Worm (Caenorhabditis elegans): ENCODE measurements around the gene F54C8.1.

The F54C8.1 gene

DNA sequence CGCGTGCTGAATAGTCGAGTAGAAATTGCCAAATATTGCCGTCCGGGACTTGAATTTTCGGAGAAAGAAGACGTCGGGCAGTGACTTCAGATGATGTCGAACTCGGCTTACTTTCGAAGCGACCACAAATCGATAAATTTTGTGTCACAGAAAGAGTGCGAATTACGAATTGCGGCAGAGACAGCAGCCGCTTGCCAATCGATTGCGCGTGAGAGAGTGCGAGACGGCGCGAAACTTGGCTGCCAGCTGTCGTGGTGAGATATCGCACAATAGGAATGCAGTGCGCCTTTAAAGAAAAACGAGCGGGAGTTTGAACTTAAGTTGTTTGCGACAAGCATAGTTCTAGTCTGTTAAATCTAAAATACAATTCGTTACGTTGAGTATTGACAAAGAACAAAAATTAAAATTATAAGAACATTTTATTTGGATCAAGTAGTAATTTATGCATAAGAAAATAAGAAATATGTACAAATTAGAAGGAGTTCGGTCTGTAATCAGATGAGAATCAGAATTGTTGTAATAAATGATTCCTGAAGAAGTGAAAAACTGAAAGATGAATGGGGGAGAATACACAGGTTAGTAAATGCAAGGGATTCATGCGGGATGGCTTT, 4.0 kb downstream of the F54C8.1 start, which contains the start of gene pir-2:
TSS of gene pir-2 (minus strand) at position 218 of the 611 bp plus-strand sequence.
- TF ChIP-seq W03F9.2 (tag; optimal IDR thresholded peaks at IDR 0.05), result peak; percentile 52
- TF ChIP-seq dao-5 (tag; optimal IDR thresholded peaks at IDR 0.05), result no peak

DNA sequence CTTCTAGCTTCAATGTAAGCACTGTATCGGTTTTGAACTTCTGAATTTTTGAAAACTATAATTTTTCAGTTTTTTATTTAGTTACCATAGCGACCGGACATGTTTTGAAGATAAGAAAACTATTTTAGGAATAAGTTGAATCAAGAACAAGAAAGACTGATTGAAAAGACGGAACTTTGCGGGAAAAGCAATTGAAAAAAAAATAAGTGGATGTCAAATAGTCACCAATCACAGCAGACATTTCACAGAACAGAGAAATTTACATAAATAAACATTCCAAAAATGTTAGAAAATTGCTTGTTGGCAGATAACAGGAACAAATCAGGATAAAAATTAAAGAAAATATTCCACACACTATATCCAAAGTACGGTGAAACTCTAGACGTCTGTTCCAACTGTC, 10.3 kb downstream of the F54C8.1 start, which contains the start of gene F54C8.6:
TSS of gene F54C8.6 (minus strand) at position 101 of the 400 bp plus-strand sequence.
- TF ChIP-seq him-1 (tag; optimal IDR thresholded peaks at IDR 0.05), result no peak

DNA sequence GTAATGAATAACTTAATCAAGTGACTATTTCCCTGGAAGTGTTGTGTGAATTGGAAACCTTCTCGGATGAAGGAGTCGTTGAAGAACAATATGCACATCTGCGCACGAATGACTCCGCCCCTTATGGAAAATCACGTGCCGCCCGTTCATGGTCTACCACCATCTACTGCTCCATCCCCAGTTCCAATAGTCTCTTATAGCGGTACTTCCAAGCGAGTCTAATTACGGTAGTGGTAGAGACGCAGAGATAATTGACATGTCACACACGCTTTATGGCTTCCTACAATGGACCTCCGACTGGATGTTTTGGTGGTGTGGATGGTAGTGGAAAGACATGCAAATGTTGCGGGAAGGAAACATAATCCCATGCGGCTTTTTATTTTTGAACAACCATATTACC, 11.4 kb downstream of the F54C8.1 start:
- TF ChIP-seq dao-5 (tag; optimal IDR thresholded peaks at IDR 0.05) (no peak), him-1 (tag; optimal IDR thresholded peaks at IDR 0.05) (no peak), W03F9.2 (tag; optimal IDR thresholded peaks at IDR 0.05) (no peak)

DNA sequence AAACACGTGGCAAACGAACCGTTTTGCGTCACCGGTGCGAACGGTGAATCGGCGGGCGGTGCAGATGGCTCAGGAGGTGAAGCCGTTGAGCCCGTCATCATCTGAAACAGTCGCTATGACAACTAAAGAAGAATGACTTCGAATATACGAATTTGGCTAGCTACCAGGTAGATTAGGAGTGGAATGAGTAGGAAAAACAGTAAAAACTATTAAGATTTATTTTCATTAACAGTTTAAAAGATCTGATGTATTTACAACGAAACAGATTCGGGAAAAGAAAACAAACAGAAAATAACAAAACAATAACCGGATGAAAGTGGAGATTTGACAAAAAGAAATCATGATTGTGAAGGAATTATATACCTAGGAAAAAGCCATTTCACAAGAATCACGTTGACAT, 14.5 kb downstream of the F54C8.1 start, which contains the start of gene F54C8.7:
TSS of gene F54C8.7 (minus strand) at position 101 of the 400 bp plus-strand sequence.
- TF ChIP-seq him-1 (tag; optimal IDR thresholded peaks at IDR 0.05) (no peak), W03F9.2 (tag; optimal IDR thresholded peaks at IDR 0.05) (no peak), dao-5 (tag; optimal IDR thresholded peaks at IDR 0.05) (no peak)

DNA sequence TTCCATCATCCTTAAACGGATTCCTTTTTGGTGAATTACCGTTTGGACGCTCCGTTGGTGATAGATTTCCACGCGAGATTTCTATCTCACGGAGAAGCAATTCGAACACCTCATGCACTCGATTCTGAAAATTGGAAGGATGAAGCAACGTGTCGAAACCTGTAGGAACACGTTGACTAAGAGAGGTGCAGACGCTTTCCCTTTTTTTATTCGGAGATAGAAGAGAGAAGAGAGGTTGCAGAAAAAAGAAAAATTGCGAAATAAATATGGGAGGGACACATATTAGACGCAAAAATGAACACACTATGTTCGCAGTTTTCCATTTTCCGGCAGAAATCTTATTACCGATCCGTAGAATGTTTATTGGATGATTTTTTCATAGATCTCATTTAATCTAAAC, 15.2 kb downstream of the F54C8.1 start:
- TF ChIP-seq W03F9.2 (tag; optimal IDR thresholded peaks at IDR 0.05), result no peak
- TF ChIP-seq him-1 (tag; optimal IDR thresholded peaks at IDR 0.05), result no peak
- TF ChIP-seq dao-5 (tag; optimal IDR thresholded peaks at IDR 0.05), result no peak

DNA sequence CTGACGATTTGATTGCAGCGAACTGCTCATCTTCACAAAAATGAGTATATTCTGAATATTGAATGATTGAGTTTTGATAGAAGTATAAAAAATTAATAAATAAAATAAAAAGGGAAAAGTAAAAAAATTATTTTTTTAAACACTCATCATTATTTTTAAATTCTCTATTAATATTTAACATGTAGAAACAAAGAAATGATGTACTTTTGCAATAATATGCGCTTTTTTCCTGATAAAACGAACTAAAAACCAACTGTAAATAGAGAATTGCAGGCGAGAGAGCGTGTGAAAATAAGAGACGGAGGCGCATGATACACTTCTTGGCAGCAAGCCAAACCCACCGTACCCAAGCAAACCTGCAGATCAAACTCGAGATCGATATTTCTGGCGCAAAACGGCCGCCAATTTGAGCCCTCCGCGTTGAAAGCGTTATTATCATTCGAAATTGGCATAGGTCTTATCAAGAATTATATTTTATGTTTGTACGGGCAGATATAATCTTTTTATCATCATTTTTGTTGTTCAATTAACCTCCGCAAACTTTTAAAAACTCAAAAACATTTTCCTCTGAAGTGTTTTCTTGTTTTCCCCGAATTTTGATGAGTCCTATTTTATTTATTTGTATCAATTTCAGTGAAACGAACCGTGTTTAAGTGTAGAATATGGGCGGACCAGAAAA, 16.6 kb downstream of the F54C8.1 start, which contains the start of the genes rheb-1 and spk-1:
TSS of gene rheb-1 (minus strand) at position 51 of the 679 bp plus-strand sequence.
TSS of gene spk-1 (plus strand) at position 629 of the 679 bp plus-strand sequence.
- TF ChIP-seq him-1 (tag; optimal IDR thresholded peaks at IDR 0.05) (peak; percentile 8), dao-5 (tag; optimal IDR thresholded peaks at IDR 0.05) (no peak), W03F9.2 (tag; optimal IDR thresholded peaks at IDR 0.05) (peak; percentile 94)

DNA sequence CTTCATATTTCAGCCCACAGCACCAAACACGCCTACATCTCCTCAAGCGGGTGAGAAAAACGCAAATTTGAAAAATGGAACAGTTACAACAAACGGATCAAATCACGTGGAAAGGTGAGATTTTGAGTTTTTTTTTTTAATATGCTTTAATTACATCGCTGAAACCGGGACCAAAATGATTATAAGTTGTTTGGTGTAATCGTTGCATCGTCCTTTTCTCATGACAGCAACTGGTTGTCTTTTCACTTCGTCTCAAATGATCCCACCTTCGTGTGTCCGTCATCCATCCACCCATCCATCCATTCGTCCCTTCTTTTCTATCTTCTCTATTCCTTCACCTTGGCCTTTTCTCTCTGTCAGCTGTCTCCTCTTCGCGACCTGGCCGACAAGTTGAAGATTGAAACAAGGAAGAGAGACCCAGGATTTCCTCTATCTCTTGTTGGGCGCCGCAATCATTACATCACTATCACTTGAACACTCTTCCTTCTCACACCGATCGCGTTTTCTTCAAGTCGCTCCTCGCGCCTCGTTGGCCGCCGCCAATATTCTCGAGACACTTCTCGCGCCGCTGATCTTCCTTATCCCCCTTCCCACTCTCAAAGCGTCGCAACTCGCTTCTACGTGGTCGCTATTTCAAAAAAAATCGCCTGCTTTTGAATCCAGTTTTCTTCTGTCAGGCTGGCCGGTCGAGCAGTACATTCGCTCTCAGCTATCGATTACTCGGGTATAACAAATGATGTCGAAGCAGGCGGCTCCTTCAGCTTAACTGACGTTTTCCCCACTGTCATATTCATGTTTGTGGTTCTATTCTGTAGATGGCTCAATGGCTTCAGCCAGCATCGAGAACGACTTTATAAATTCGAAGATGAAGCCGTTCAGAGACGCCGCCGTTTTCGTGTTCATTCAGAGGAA, 17.9 kb downstream of the F54C8.1 start:
- TF ChIP-seq him-1 (tag; optimal IDR thresholded peaks at IDR 0.05) (no peak), dao-5 (tag; optimal IDR thresholded peaks at IDR 0.05) (no peak), W03F9.2 (tag; optimal IDR thresholded peaks at IDR 0.05) (no peak)

DNA sequence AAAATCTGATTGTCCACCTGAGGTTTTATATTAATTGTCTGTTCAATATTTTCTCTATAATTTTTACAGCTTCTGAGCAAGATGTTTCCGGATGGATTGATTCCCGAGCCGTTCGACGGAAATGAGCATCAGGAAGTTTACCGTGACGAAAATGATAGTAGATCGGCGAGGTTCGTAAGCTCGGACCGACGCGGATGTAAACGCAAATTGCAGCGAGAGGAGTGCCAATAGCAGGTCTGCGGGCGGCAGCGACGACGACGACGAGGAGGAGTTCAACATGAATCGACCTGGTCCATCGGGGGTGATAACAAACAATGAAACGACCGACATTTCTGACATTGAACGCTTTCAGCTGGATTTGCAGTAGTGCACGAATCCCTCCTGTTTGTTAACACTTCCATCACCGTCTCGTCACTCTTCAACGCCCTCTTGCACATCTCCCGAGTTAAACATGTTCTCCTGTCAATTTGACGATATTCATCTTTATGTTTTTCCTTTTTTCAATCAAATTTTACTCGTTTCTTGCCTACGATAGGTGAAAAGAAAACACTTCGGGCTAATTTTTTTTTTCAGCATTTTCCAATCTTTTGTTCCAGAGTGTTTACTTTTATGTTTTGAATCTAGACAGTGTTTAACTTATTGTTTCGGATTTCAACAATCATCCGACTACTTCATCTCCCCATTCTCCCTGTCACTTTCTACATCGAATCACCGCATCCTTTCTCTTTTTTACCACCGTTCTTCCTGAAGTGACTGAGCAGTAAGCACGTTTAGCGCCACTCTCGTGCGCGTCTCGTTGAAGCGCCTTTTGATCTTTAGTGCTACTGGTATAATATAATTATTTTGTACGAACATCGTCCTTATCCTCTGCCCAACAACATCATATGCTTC, 22.6 kb downstream of the F54C8.1 start:
- no peak for TF ChIP-seq dao-5 (tag; optimal IDR thresholded peaks at IDR 0.05)
- no peak for TF ChIP-seq him-1 (tag; optimal IDR thresholded peaks at IDR 0.05)
- TF ChIP-seq W03F9.2 (tag; optimal IDR thresholded peaks at IDR 0.05), result no peak

DNA sequence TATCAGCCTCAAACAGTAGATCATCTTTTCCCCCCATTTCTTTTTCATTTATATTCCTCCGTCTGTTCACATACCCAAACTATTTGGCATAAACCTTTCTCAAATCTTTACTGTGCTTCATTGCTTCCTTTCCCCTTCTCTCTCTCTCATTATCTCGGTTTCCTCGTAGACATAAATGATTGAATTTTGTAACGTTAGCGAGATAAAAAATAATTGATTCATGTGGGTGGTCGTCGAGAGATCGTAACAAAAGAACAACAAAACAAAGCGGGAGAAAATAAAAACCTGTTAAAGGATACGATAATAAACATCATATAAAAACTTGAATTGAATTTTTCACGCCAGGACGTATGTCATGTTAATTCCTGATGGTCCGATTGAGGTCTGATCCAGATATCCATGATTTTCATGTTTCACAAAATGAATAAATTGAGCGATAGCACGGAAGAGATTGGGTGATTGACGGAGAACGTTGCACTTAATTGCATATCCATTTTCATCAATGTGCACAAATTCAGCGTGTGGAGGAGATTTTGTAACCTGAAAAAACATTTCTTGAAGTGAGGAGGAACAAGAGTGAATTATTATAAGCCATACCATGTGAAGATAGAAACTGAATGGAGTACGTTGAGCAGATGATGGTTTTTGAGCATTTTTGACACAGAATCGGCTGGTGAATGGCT, 23.4 kb downstream of the F54C8.1 start:
- TF ChIP-seq him-1 (tag; optimal IDR thresholded peaks at IDR 0.05) (no peak), W03F9.2 (tag; optimal IDR thresholded peaks at IDR 0.05) (no peak), dao-5 (tag; optimal IDR thresholded peaks at IDR 0.05) (no peak)

DNA sequence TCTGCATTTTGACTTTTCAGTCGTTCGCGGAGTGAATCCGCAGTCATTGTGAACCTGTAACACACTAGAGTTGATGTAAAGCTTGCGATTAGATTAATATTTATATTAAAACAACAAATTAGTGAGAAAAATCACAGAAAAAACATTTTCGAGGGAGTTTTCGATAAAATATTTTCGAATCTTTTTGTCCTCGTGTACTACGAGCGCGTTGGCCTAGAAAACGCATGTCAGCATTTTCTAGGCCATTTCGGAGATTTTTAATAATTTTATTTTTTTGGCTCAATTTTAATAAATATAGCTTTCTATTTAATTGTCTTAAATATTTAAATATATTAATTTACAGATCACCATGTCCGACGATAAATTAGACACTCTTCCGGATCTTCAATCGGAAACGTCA, 25.9 kb downstream of the F54C8.1 start, which contains the start of gene B0464.9:
TSS of gene B0464.9 (plus strand) at position 344 of the 400 bp plus-strand sequence.
- no peak for TF ChIP-seq him-1 (tag; optimal IDR thresholded peaks at IDR 0.05)
- TF ChIP-seq dao-5 (tag; optimal IDR thresholded peaks at IDR 0.05), result no peak
- TF ChIP-seq W03F9.2 (tag; optimal IDR thresholded peaks at IDR 0.05), result peak; percentile 69

DNA sequence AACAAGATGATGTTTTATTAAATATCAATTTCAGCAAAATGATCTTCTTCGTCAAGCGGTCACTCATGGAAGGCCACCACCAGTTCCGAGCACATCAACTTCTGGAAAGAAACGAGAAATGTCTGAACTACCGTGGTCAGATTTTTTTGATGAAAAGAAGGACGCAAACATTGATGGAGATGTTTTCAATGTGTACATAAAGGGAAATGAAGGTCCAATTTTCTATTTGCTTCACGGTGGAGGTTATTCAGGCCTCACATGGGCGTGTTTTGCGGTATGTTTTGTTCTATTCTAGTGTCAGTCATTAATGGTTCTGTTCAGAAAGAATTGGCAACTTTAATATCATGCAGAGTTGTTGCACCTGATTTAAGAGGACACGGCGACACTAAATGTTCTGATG, 26.4 kb downstream of the F54C8.1 start, which contains the start of gene B0464.6:
TSS of gene B0464.6 (minus strand) at position 101 of the 400 bp plus-strand sequence.
- no peak for TF ChIP-seq dao-5 (tag; optimal IDR thresholded peaks at IDR 0.05)
- no peak for TF ChIP-seq W03F9.2 (tag; optimal IDR thresholded peaks at IDR 0.05)
- TF ChIP-seq him-1 (tag; optimal IDR thresholded peaks at IDR 0.05), result no peak

DNA sequence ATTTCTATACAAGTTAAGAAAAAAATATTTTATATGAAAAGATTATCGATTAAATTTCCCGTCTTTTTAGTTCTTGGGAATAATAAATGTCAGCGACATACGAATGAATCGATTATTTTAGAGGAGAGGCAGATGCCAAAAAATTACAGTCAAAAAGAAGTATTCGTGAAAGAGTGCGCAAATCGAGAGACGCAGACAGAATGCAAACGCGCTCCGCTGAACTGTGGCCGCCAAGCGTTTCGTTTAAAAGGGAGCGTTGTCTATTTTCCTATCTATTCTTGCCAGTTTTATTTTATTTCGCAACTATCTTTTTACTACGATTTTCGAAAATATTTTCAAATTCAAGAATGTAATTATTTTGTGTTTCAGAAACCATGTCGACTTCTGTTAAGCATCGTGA, 27.6 kb downstream of the F54C8.1 start, which contains the start of gene baf-1:
TSS of gene baf-1 (plus strand) at position 370 of the 400 bp plus-strand sequence.
- TF ChIP-seq him-1 (tag; optimal IDR thresholded peaks at IDR 0.05) (no peak), dao-5 (tag; optimal IDR thresholded peaks at IDR 0.05) (no peak), W03F9.2 (tag; optimal IDR thresholded peaks at IDR 0.05) (peak; percentile 76)
